Fruit fly (Drosophila melanogaster) whole organism, larva: Measurements from ENCODE around the gene Gclm.

Experiments
- noc ChIP-seq: fragments of 200-800 bp; sonication (Bioruptor generic); optimal IDR thresholded peaks from 3 replicates; lab custom pipeline; 2019; ENCODE audit warnings: missing biosample characterization, mild to moderate bottlenecking, missing genetic modification characterization, moderate library complexity

The Gclm gene

DNA sequence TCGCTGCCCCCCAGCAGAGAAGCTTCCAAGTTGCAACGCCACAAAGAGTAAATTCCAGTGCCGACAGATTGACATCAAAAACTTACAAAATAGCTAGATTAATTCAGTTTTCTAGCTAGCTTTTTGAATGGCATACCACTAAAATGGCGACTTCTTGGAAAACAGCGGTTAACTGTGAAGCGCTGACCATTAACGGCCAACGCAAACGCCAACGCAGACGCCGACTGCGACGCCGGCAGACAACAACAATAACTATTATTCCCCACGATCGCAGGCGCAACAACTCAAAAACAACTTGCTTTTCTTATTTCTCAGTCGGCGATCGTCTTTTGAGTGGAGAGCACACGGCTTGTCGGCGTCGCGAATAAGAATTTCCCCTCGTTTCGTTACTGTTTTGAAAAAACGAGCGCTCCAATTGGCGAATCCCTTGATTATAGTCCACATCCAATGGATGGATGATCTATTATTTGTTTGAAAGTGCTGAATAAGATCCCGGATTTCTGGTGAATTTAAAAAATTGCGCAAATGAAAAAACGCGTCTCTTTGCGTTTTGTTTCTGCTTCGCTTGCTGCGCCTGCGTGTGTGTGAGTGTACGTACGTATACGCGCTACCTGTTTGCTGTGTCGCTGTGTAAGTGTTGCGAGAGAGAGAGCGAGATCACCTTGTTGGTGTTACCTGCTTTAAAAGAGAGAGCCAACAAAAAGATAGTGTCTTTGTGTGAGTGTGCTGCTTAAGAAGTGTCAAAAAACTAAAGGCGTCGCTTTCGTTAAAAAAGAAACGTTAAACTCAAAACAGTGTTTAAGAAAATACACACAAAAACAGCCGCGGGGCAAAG, 19.6 kb downstream of the Gclm start:
- no peak for TF ChIP-seq noc (tag; lab: Kevin White, UChicago)

DNA sequence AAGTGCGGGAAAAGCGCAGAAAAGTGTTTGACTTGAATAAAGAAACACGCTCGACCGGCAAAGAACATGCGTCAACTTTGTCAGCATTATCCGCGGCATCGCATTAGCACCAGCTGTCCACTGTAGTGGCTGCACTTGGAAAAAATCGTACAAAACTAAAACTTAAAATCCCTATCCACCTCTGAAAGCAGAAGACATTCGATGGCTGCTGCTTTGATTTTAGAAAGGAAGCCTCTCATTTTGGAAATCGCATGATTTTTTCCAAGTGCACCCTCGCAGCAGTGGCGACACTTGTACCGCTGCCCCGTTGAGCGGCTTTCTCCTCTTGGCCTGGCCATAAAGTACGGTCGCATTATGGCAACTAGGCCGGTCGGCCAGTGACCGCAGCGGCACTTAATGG, 22.0 kb downstream of the Gclm start:
- no peak for TF ChIP-seq noc (tag; lab: Kevin White, UChicago)

DNA sequence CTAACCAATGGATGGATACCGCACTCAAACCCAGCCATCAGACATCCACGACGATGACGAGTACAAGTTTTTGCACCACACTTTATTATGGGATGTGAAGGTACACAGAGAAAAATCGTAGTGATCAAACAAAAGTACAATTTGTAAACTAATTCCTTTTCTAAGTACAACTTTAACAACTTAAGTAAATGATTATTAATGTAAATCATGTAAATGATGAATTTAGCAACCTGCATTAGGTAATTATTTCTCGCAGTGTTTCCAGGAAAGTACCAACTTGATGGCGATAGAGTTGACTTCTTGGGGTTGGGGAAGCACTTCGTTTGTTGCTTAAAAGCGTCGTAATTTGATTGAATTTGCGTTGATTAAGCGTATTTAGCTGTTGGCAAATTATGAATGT, 23.2 kb downstream of the Gclm start:
- no peak for TF ChIP-seq noc (tag; lab: Kevin White, UChicago)

DNA sequence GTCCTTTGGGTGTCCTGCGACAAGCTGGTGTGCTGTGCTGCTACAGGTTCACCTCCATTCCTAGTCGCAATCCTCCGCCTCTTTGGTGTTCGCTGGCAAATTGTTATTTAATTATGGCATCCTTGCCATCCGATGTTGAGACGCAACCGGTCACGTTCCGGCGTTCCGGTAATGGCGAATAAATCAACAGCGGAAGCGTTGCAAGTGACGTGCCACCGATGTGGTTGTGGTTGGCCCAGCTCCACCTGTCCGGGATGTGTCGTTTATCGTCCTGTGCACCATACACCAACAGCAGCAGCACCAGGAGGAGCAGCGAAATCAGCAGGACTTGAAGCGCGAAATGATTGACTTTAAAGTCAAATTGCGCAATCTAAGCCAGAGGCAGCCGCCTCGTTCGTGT, 36.5 kb downstream of the Gclm start:
- TF ChIP-seq noc (tag; lab: Kevin White, UChicago) = no peak

DNA sequence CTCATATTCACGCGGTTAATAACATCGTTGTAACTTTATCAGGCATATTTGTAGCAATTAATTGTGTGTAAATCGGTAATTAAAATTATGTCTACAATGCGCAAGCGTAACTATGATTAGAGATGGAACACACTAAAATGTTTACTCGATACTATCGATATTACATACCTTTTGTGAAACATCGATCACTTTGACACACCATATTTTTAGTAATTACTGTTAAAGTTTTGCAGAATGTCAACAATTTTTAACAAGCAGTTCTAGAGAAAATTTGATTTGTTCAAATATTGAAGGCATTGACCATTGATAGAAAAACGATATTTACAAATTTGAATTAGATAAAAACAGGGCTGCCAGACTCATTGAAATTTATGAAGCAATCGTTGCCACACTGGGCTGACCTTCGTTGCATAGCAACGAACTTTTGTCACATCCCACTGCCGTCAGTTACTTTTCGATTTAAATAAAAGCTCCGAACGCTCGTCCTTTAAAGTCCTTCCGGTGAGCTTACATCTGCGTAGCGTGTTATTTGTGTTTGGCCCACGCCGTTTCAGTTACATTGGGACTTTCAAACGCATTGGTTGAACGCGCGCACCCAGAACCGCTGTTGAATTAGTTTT, 47.0 kb downstream of the Gclm start, which contains the start of the genes loco and wake:
loco (minus strand) TSS at position 149 of the 620 bp plus-strand sequence.
wake (plus strand) TSS at position 570 of the 620 bp plus-strand sequence.
- no peak for TF ChIP-seq noc (tag; lab: Kevin White, UChicago)

DNA sequence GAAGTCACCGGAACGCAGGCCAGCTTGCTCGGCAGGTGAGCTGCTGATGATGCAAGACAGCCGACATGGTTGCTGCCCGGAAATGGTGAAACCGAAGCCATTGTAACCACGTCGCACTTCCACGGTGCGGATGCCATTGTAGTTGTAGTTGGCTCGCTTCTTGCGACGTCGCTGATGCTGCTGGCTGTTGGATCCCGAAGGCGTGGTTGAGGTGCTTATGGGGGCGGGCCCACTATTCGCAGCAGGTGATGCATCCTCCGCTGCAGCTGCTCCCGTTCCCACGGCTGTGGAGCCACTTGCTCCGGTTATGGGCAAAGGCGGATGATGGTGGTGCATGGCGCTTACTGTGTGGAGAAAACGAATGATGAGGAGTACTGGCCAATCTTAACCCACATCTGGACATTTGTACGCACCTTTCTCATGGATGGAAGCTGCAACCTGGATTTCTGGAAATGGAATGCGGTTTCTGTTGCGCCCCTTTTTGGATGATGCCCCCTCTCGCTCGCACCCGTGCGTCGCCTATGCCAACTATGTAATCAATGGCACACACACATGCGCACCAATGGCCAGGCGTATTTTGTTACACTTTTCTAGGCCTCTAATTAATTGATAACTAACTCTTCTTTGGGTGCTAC, 47.6 kb downstream of the Gclm start:
- no peak for TF ChIP-seq noc (tag; lab: Kevin White, UChicago)

DNA sequence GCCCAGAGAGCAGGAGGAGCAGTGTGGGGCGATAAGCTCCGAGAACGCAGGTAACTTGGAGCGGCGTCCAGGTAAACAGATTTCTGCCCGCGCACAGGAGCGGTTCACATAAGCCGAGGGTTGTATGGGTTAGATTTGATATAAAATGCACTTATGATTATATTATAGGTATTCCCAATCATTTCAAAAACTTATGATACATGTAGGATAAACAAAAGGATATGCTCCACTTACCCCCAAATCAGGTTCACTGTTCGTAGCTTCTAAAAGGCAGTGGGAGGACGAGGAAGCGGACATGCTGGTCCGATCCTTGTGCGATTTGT, 49.8 kb downstream of the Gclm start:
- TF ChIP-seq noc (tag; lab: Kevin White, UChicago) = no peak

DNA sequence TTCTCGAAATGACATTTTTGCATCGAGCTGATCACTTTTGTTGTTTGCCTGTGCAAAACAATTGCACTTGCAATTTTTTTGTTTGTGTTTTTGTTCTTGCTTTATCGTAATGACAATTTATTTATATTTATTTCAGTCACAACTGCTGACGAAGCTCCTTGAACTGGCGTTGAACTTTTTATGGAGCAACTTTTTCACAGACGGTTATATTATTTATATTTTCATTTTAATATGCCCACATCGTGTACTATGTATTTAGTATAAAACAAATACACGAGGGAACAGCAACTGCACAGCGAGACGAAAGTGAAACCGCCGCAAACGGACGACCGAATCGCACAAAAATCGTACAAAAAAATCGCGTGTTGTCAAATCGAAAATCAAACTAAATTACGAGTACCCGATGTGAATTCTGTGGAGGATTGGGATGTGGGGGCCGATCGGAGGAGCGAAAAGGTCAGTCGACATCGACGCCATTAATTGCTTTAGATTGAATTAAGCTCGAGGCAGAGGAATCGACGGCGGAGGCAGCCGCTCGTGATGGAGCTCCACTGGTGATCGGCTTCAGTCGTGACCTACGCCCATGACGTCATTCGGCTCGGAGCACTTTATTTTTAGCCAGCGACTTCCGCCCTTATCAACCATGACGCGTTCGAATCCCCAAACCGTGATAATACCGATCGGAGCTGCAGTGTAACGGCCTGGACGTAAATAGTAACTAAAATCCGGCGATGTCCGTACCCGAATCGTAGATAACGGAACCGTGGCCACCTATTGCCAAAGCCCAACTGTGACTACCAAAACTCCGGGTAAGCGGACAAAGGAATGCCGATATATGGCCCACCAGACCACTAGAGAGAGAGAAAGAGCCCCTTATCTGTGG, 50.4 kb downstream of the Gclm start:
- peak; percentile 30 for TF ChIP-seq noc (tag; lab: Kevin White, UChicago)
